Worm (Caenorhabditis elegans): ENCODE results near the gene F45B8.5.

Gene F45B8.5

ce11 chrX:14959393-14960073 lies 6.3 kb upstream of the F45B8.5 start:
- TF ChIP-seq elt-3 (tag; optimal IDR thresholded peaks at IDR 0.05) (no peak), nhr-21 (tag; optimal IDR thresholded peaks at IDR 0.05) (no peak), nhr-12 (tag; optimal IDR thresholded peaks at IDR 0.05) (no peak), nhr-23 (tag; optimal IDR thresholded peaks at IDR 0.05) (no peak), C34F6.9 (tag; optimal IDR thresholded peaks at IDR 0.05) (no peak), sma-9 (GFP tag; optimal IDR thresholded peaks at IDR 0.05) (no peak), sma-9 (tag; optimal IDR thresholded peaks at IDR 0.05) (no peak), dmd-4 (tag; optimal IDR thresholded peaks at IDR 0.05) (no peak), nhr-25 (tag; optimal IDR thresholded peaks at IDR 0.05) (no peak), lin-13 (GFP tag; optimal IDR thresholded peaks at IDR 0.05) (no peak), sem-4 (tag; optimal IDR thresholded peaks at IDR 0.05) (no peak), ama-1 (optimal IDR thresholded peaks at IDR 0.05) (no peak), fos-1 (tag; optimal IDR thresholded peaks at IDR 0.05) (no peak), ZK546.5 (tag; optimal IDR thresholded peaks at IDR 0.05) (no peak)

DNA sequence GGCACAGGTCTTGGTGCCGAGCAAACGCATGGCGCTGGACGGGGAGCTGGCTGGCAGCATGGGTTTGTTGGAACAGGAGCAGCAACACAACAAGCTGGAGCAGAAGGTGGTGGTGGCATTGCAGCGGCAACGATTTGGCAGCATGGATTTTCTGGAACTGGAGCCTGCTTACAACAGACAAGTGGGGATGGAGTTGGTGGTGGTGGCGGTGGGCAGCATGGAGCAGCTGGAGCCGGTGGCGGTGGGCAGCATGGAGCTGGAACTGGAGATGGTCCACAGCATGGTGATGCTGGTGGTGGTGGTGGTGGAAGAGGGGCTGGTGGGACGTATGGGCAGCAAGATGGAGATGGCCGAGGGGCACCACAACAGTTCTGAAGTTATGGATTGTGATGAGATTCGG lies 5.0 kb upstream of the F45B8.5 start:
- no peak for TF ChIP-seq Y55F3AM.14 (GFP tag; optimal IDR thresholded peaks at IDR 0.05)
- TF ChIP-seq F13H6.1 (tag; optimal IDR thresholded peaks at IDR 0.05) = no peak
- no peak for TF ChIP-seq nhr-21 (tag; optimal IDR thresholded peaks at IDR 0.05)
- TF ChIP-seq R02D3.7 (tag; optimal IDR thresholded peaks at IDR 0.05) = no peak
- no peak for TF ChIP-seq elt-1 (tag; optimal IDR thresholded peaks at IDR 0.05)
- TF ChIP-seq nhr-10 (tag; optimal IDR thresholded peaks at IDR 0.05) = no peak
- no peak for TF ChIP-seq fos-1 (tag; optimal IDR thresholded peaks at IDR 0.05)
- no peak for TF ChIP-seq snpc-4 (tag; optimal IDR thresholded peaks at IDR 0.05)
- no peak for TF ChIP-seq sma-3 (GFP tag; optimal IDR thresholded peaks at IDR 0.05)

DNA sequence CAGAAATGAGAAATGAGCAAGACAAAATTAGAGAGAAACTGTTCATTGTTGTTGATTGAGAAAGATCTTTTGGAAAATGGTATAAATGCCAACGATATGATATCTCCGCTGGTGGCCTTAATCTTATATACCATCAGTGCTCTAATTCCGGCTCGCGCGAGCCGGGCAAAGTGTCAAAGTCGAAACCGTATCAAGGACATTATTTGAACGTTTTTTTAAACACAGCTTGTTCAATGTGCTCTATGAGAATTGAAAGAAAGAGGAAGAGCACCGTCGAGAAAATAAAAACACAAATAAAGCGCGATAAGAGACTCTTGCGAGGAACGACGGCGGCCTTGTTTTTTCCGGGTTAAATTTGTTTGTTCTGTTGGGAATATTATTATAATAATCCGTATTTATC lies 4.4 kb upstream of the F45B8.5 start, which contains the start of gene idpp-3:
TSS of gene idpp-3 (minus strand) at position 101 of the 400 bp plus-strand sequence.
- TF ChIP-seq lin-39 (tag; optimal IDR thresholded peaks at IDR 0.05) (no peak), nhr-23 (tag; optimal IDR thresholded peaks at IDR 0.05) (no peak), ama-1 (optimal IDR thresholded peaks at IDR 0.05) (no peak), unc-39 (tag; optimal IDR thresholded peaks at IDR 0.05) (no peak), snpc-4 (tag; optimal IDR thresholded peaks at IDR 0.05) (no peak), crh-2 (tag; optimal IDR thresholded peaks at IDR 0.05) (no peak), fos-1 (tag; optimal IDR thresholded peaks at IDR 0.05) (no peak), gmeb-1 (tag; optimal IDR thresholded peaks at IDR 0.05) (no peak), ceh-82 (tag; optimal IDR thresholded peaks at IDR 0.05) (no peak), nhr-129 (tag; optimal IDR thresholded peaks at IDR 0.05) (no peak), alr-1 (tag; optimal IDR thresholded peaks at IDR 0.05) (no peak), sma-3 (GFP tag; optimal IDR thresholded peaks at IDR 0.05) (no peak), sem-4 (tag; optimal IDR thresholded peaks at IDR 0.05) (no peak)

- TF ChIP-seq nhr-129 (tag; optimal IDR thresholded peaks at IDR 0.05) (no peak), mdl-1 (tag; optimal IDR thresholded peaks at IDR 0.05) (no peak), ztf-1 (GFP tag; conservative IDR thresholded peaks at IDR 0.05) (no peak), nhr-6 (tag; optimal IDR thresholded peaks at IDR 0.05) (no peak), ZK546.5 (tag; optimal IDR thresholded peaks at IDR 0.05) (no peak), zag-1 (tag; optimal IDR thresholded peaks at IDR 0.05) (no peak), nhr-21 (tag; optimal IDR thresholded peaks at IDR 0.05) (no peak), lin-39 (tag; optimal IDR thresholded peaks at IDR 0.05) (no peak), ztf-11 (tag; optimal IDR thresholded peaks at IDR 0.05) (no peak), unc-55 (GFP tag; optimal IDR thresholded peaks at IDR 0.05) (no peak), lin-13 (GFP tag; optimal IDR thresholded peaks at IDR 0.05) (no peak)
Measured at ce11 chrX:14962456-14962855, 3.4 kb upstream of the F45B8.5 start, which contains the start of gene rgs-10. TSS of gene rgs-10 (plus strand) at chrX:14962756.

DNA sequence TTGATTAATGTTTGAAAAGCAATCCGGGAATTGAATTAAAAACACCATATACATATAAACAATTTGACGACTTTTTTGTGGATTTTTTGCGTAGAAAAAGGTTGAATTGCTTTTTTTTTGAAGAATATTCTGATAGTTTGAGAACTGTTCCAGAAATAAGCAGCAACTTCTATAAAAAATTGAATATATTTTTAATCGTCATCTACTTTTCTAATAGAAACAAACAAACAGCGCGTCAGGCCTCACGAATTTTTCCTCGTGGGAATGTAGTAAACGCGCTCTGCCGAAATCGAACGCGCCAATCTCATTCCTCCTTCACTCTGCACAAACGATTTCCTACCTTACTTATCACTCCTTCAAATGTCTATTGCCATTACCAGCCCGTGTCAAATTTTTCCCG lies 1.6 kb upstream of the F45B8.5 start, which contains the start of gene rgs-11:
TSS of gene rgs-11 (plus strand) at position 301 of the 400 bp plus-strand sequence.
- no peak for TF ChIP-seq nhr-25 (tag; optimal IDR thresholded peaks at IDR 0.05)

Data from whole organism, L2 larva.